Worm (Caenorhabditis elegans) whole organism, mixed stage, embryonic: Measurements from ENCODE around the gene aly-3.

Experiments
- mab-5 ChIP-seq: fragments of 150-350 bp; optimal IDR thresholded peaks from 2 replicates; lab custom pipeline; 2014; ENCODE audit warnings: missing biosample characterization, missing genetic modification characterization

The aly-3 gene

ce11 chrIV:12167944-12168343 lies 44.9 kb downstream of the aly-3 start, which contains the start of gene F20B10.3:
F20B10.3 (plus strand) TSS chrIV:12168244.
- no peak for TF ChIP-seq mab-5
